Worm (Caenorhabditis elegans): ENCODE measurements around the gene Y49F6B.6.
"Not testable (repeated sequence)": the region's sequence is repeated elsewhere in the genome, so short reads cannot be mapped to it uniquely, and the experiment has no call there.

The Y49F6B.6 gene

DNA sequence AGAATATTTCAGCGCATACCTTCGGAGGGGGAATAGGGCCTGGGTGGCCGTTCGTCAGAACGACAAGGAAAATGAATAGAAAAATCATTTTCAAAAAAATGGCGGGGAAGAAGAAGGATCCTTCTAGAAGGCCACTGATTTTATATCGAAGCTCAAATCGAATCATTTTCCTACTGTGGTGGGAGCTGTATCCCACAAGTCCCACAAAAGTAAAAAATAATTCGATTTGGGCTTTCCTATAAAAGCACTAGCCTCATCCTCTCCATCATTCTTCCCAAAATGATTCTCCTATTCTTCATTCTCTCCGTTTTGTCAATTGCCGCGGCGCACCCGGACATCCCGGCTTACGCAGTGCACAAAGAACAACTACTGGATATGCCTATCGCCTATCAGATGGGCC, 14.7 kb upstream of the Y49F6B.6 start, which contains the start of the genes C16C8.26 and C16C8.19:
C16C8.26 (minus strand) TSS at position 101 of the 400 bp plus-strand sequence.
C16C8.19 (plus strand) TSS at position 279 of the 400 bp plus-strand sequence.
- no peak for TF ChIP-seq D2030.7 (GFP tag; IDR thresholded peaks at IDR 0.05)
- no peak for TF ChIP-seq F55B11.4 (tag; optimal IDR thresholded peaks at IDR 0.05; ENCODE audit: borderline replicate concordance, insufficient read depth)
- no peak for TF ChIP-seq B0261.1 (tag; optimal IDR thresholded peaks at IDR 0.05)

ce11 chrII:3459199-3459598, 13.7 kb upstream of the Y49F6B.6 start:
- no peak for TF ChIP-seq let-526 (GFP tag; IDR thresholded peaks at IDR 0.05)
- TF ChIP-seq mcd-1 (GFP tag; IDR thresholded peaks at IDR 0.05), result no peak
- TF ChIP-seq attf-6 (GFP tag; IDR thresholded peaks at IDR 0.05), result no peak
- no peak for TF ChIP-seq let-607 (tag; optimal IDR thresholded peaks at IDR 0.05)
- no peak for TF ChIP-seq repo-1 (tag; optimal IDR thresholded peaks at IDR 0.05)
- TF ChIP-seq ztf-18 (tag; optimal IDR thresholded peaks at IDR 0.05), result no peak

DNA sequence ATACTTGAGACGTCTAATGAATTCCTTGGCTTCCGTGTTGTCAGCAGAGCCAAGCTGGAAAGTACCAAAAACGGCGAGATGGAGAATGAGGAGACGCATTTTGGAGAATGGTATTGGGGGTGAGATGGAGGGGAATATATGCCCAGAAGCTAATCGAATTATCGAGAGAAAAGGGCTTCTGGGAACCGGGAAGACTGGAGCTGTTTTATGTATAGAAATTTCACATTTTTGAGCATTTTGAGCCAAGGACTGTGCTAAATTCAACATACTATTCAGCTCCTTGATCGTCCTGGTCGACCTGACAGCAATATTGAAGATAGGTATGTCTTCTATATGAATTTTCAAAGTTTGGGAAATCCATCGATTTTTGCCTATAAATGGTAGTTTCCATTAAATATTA, 12.9 kb upstream of the Y49F6B.6 start, which contains the start of gene C16C8.7:
C16C8.7 (minus strand) TSS at position 101 of the 400 bp plus-strand sequence.
- no peak for TF ChIP-seq fkh-3 (tag; optimal IDR thresholded peaks at IDR 0.05)
- no peak for TF ChIP-seq nfya-2 (GFP tag; IDR thresholded peaks at IDR 0.05)
- no peak for TF ChIP-seq Y79H2A.3 (GFP tag; conservative IDR thresholded peaks at IDR 0.05)

DNA sequence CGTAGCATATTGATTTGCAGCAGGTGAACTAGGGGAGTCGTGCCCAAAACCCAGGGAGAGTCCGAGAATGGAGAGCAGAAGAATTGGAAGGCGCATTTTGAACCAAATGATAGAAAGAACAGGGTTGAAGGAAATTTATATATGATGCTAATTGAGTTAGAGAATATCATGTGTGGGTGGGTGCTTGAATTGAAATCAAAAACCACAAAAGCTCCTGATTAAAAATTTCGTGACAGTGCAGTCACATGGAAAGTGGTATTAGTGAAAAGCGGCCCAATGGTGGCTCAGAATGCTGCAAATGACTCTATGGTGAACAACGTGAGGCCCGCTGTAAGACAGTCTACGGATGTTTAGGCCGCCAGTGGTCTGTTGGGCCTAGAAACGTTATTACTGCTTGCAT, 11.3 kb upstream of the Y49F6B.6 start, which contains the start of gene C16C8.8:
C16C8.8 (minus strand) TSS at position 101 of the 400 bp plus-strand sequence.
- TF ChIP-seq bed-1 (GFP tag; IDR thresholded peaks at IDR 0.05) (no peak), lin-40 (tag; optimal IDR thresholded peaks at IDR 0.05) (no peak), dpl-1 (GFP tag; optimal IDR thresholded peaks at IDR 0.05) (no peak), F57C9.4 (tag; optimal IDR thresholded peaks at IDR 0.05) (no peak), T26A5.8 (tag; optimal IDR thresholded peaks at IDR 0.05) (no peak), snpc-3.4 (tag; optimal IDR thresholded peaks at IDR 0.05) (no peak), attf-5 (GFP tag; optimal IDR thresholded peaks at IDR 0.05) (no peak), attf-6 (GFP tag; IDR thresholded peaks at IDR 0.05) (no peak), pbrm-1 (GFP tag; IDR thresholded peaks at IDR 0.05) (no peak), unc-130 (GFP tag; optimal IDR thresholded peaks at IDR 0.05) (no peak), nhr-179 (tag; optimal IDR thresholded peaks at IDR 0.05) (no peak), F52B5.7 (tag; optimal IDR thresholded peaks at IDR 0.05) (no peak), nfya-2 (GFP tag; IDR thresholded peaks at IDR 0.05) (no peak), snpc-4 (GFP tag; optimal IDR thresholded peaks at IDR 0.05) (no peak), snpc-4 (tag; optimal IDR thresholded peaks at IDR 0.05) (no peak)

ce11 chrII:3463097-3463496, 9.8 kb upstream of the Y49F6B.6 start, which contains the start of gene C16C8.9:
Gene C16C8.9 (minus strand): TSS chrII:3463197.
- TF ChIP-seq repo-1 (tag; optimal IDR thresholded peaks at IDR 0.05), result no peak
- TF ChIP-seq nfya-2 (GFP tag; IDR thresholded peaks at IDR 0.05), result no peak

ce11 chrII:3464580-3464979, 8.3 kb upstream of the Y49F6B.6 start, which contains the start of gene C16C8.10:
Gene C16C8.10 (minus strand): TSS chrII:3464680.
- not testable (repeated sequence) for TF ChIP-seq F37B4.10 (GFP tag; IDR thresholded peaks at IDR 0.05); ceh-58 (GFP tag; IDR thresholded peaks at IDR 0.05); Y79H2A.3 (GFP tag; conservative IDR thresholded peaks at IDR 0.05)

DNA sequence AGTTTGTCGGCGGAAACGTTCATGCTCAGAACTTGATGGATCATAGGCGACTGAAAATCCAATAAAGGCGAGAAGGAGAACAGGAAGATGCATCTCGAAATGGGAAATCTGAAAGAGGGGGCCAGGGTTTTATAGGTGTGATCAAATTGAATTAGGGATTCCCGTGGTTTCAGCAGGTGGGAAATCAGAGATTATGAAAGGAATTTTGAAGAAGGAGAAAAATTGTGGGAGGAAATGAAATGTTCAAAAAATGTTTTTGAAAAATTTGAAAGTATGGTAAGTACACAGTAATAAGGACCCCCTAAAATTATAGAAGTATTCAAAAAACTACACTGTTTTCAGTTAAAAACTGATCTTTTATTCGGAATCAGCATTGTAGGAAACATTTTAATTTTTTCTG, 2.4 kb upstream of the Y49F6B.6 start, which contains the start of gene Y49F6B.20:
Y49F6B.20 (minus strand) TSS at position 101 of the 400 bp plus-strand sequence.
- TF ChIP-seq egl-44 (GFP tag; IDR thresholded peaks at IDR 0.05) (no peak), cebp-1 (GFP tag; IDR thresholded peaks at IDR 0.05) (no peak), cebp-1 (tag; optimal IDR thresholded peaks at IDR 0.05) (no peak), snpc-1.1 (tag; optimal IDR thresholded peaks at IDR 0.05; ENCODE audit: insufficient read depth) (no peak), hsf-1 (GFP tag; IDR thresholded peaks at IDR 0.05) (no peak), lin-26 (GFP tag; IDR thresholded peaks at IDR 0.05) (no peak), hlh-12 (tag; optimal IDR thresholded peaks at IDR 0.05) (no peak), attf-3 (GFP tag; conservative IDR thresholded peaks at IDR 0.05) (no peak), mcd-1 (GFP tag; IDR thresholded peaks at IDR 0.05) (no peak), ztf-22 (GFP tag; optimal IDR thresholded peaks at IDR 0.05) (no peak), akir-1 (GFP tag; optimal IDR thresholded peaks at IDR 0.05) (no peak), nhr-90 (tag; optimal IDR thresholded peaks at IDR 0.05) (no peak), Y53F4B.3 (GFP tag; IDR thresholded peaks at IDR 0.05) (no peak)

Data from whole organism, young adult.